Fruit fly (Drosophila melanogaster) whole organism, embryonic: ENCODE results near the gene Sec15.

Experiments used
- CG10321 ChIP-seq: fragments of 200-800 bp; sonication (Bioruptor generic); IDR thresholded peaks from 2 replicates; pipeline ENCODE4 v1.3.6; 2022; ENCODE audit warnings: missing biosample characterization, missing genetic modification characterization
- CG10543 ChIP-seq: fragments of 200-800 bp; sonication (Bioruptor generic); optimal IDR thresholded peaks from 3 replicates; lab custom pipeline; 2017; ENCODE audit warnings: missing biosample characterization, mild to moderate bottlenecking, missing genetic modification characterization, moderate library complexity
- CG11398 ChIP-seq: fragments of 200-800 bp; sonication (Bioruptor generic); optimal IDR thresholded peaks from 2 replicates; lab custom pipeline; 2016; ENCODE audit warnings: missing biosample characterization, missing genetic modification characterization
- CG11695 ChIP-seq: fragments of 200-800 bp; sonication (Bioruptor generic); IDR thresholded peaks from 3 replicates; pipeline ENCODE4 v1.3.6; 2022; ENCODE audit warnings: missing biosample characterization, missing genetic modification characterization
- CG16815 ChIP-seq: fragments of 200-800 bp; sonication (Bioruptor generic); optimal IDR thresholded peaks from 3 replicates; lab custom pipeline; 2017; ENCODE audit warnings: missing biosample characterization, mild to moderate bottlenecking, missing genetic modification characterization
- CG16863 ChIP-seq: fragments of 200-800 bp; sonication (Bioruptor generic); optimal IDR thresholded peaks from 3 replicates; lab custom pipeline; 2016; ENCODE audit warnings: missing biosample characterization, missing genetic modification characterization
- CG17328 ChIP-seq: fragments of 200-800 bp; sonication (Bioruptor generic); IDR thresholded peaks from 2 replicates; pipeline ENCODE4 v1.3.6; 2022; ENCODE audit warnings: missing biosample characterization, missing genetic modification characterization
- CG2116 ChIP-seq: fragments of 200-800 bp; sonication (Bioruptor generic); optimal IDR thresholded peaks from 3 replicates; lab custom pipeline; 2018; ENCODE audit warnings: missing biosample characterization, mild to moderate bottlenecking, missing genetic modification characterization
- CG2199 ChIP-seq: fragments of 200-800 bp; sonication (Bioruptor generic); IDR thresholded peaks from 3 replicates; pipeline ENCODE4 v1.3.6; 2022; ENCODE audit warnings: missing biosample characterization, missing genetic modification characterization
- CG32772 ChIP-seq: fragments of 200-800 bp; sonication (Bioruptor generic); IDR thresholded peaks from 2 replicates; pipeline ENCODE4 v1.3.6; 2022; ENCODE audit warnings: missing biosample characterization, missing genetic modification characterization
- CG33213 ChIP-seq: fragments of 200-800 bp; sonication (Bioruptor generic); optimal IDR thresholded peaks from 3 replicates; lab custom pipeline; 2016; ENCODE audit warnings: missing biosample characterization, missing genetic modification characterization
- CG3847 ChIP-seq: fragments of 200-800 bp; sonication (Bioruptor generic); IDR thresholded peaks from 2 replicates; pipeline ENCODE4 v1.3.6; 2022; ENCODE audit warnings: missing biosample characterization, missing genetic modification characterization
- CG4404 ChIP-seq: fragments of 200-800 bp; sonication (Bioruptor generic); IDR thresholded peaks from 2 replicates; pipeline ENCODE4 v1.3.6; 2022; ENCODE audit warnings: missing biosample characterization, missing genetic modification characterization
- CG5180 ChIP-seq: fragments of 200-800 bp; sonication (Bioruptor generic); optimal IDR thresholded peaks from 3 replicates; lab custom pipeline; 2017; ENCODE audit warnings: missing biosample characterization, missing genetic modification characterization, mild to moderate bottlenecking, moderate library complexity, missing genetic modification reagents
- CG5953 ChIP-seq: fragments of 200-800 bp; sonication (Bioruptor generic); IDR thresholded peaks from 2 replicates; pipeline ENCODE4 v1.3.6; 2022; ENCODE audit warnings: missing biosample characterization, missing genetic modification characterization
- CG6254 ChIP-seq: fragments of 200-800 bp; sonication (Bioruptor generic); optimal IDR thresholded peaks from 3 replicates; lab custom pipeline; 2017; ENCODE audit warnings: mild to moderate bottlenecking, missing biosample characterization, missing genetic modification reagents, missing genetic modification characterization
- CG6654 ChIP-seq: fragments of 200-800 bp; sonication (Bioruptor generic); optimal IDR thresholded peaks from 2 replicates; lab custom pipeline; 2017; ENCODE audit warnings: missing biosample characterization, mild to moderate bottlenecking, missing genetic modification characterization
- Dip2 ChIP-seq: fragments of 200-800 bp; sonication (Bioruptor generic); IDR thresholded peaks from 2 replicates; pipeline ENCODE4 v1.3.6; 2022; ENCODE audit warnings: missing biosample characterization, missing genetic modification characterization
- Doc3 ChIP-seq: fragments of 200-800 bp; sonication (Bioruptor generic); IDR thresholded peaks from 3 replicates; pipeline ENCODE4 v1.3.6; 2022; ENCODE audit warnings: missing biosample characterization, missing genetic modification characterization; ENCODE audit not compliant: partially characterized antibody
- Fer3 ChIP-seq: fragments of 200-800 bp; sonication (Bioruptor generic); optimal IDR thresholded peaks from 2 replicates; lab custom pipeline; 2018; ENCODE audit warnings: missing biosample characterization, mild to moderate bottlenecking, missing genetic modification characterization, moderate library complexity
- H15 ChIP-seq: fragments of 200-800 bp; sonication (Bioruptor generic); IDR thresholded peaks from 3 replicates; pipeline ENCODE4 v1.3.6; 2022; ENCODE audit warnings: missing biosample characterization, missing genetic modification characterization
- HLH54F ChIP-seq: fragments of 200-800 bp; sonication (Bioruptor generic); optimal IDR thresholded peaks from 3 replicates; lab custom pipeline; 2016; ENCODE audit warnings: missing biosample characterization, missing genetic modification characterization
- Hmr ChIP-seq: fragments of 200-800 bp; sonication (Bioruptor generic); optimal IDR thresholded peaks from 3 replicates; lab custom pipeline; 2017; ENCODE audit warnings: mild to moderate bottlenecking, missing biosample characterization, missing genetic modification reagents, missing genetic modification characterization
- Hr78 ChIP-seq, 2 experiments: fragments of 200-800 bp in 1 of 2; fragments of >200 bp in 1 of 2; sonication (Bioruptor generic) in 1 of 2; optimal IDR thresholded peaks; 2 replicates each; lab custom pipeline; 2017 to 2019; ENCODE audit warnings: missing biosample characterization in 2 of 2, missing genetic modification characterization in 2 of 2, mild to moderate bottlenecking in 1 of 2, moderate library complexity in 1 of 2
- Hsf ChIP-seq: fragments of 200-800 bp; sonication (Bioruptor generic); optimal IDR thresholded peaks from 3 replicates; lab custom pipeline; 2016; ENCODE audit warnings: missing biosample characterization, missing genetic modification characterization
- Myb ChIP-seq: fragments of 200-800 bp; sonication (Bioruptor generic); optimal IDR thresholded peaks from 2 replicates; lab custom pipeline; 2016; ENCODE audit warnings: missing biosample characterization, missing genetic modification characterization
- amos ChIP-seq: fragments of 200-800 bp; sonication (Bioruptor generic); IDR thresholded peaks from 2 replicates; pipeline ENCODE4 v1.3.6; 2022; ENCODE audit warnings: missing biosample characterization, missing genetic modification characterization; ENCODE audit not compliant: partially characterized antibody
- chinmo ChIP-seq: fragments of 200-800 bp; sonication (Bioruptor generic); IDR thresholded peaks from 4 replicates; pipeline ENCODE4 v1.3.6; 2022; ENCODE audit warnings: missing biosample characterization, missing genetic modification characterization; ENCODE audit not compliant: partially characterized antibody
- crc ChIP-seq: fragments of 200-800 bp; sonication (Bioruptor generic); optimal IDR thresholded peaks from 2 replicates; lab custom pipeline; 2016; ENCODE audit warnings: missing biosample characterization, missing genetic modification characterization
- croc ChIP-seq: fragments of 200-800 bp; sonication (Bioruptor generic); conservative IDR thresholded peaks from 3 replicates; pipeline ENCODE4 v1.3.6; 2022; ENCODE audit warnings: missing biosample characterization, missing genetic modification characterization
- dimm ChIP-seq: fragments of 200-800 bp; sonication (Bioruptor generic); IDR thresholded peaks from 2 replicates; pipeline ENCODE4 v1.3.6; 2022; ENCODE audit warnings: missing biosample characterization, missing genetic modification characterization
- dm ChIP-seq: fragments of 200-800 bp; sonication (Bioruptor generic); optimal IDR thresholded peaks from 3 replicates; lab custom pipeline; 2016; ENCODE audit warnings: missing biosample characterization, missing genetic modification characterization
- dpn ChIP-seq, 2 experiments: fragments of 200-800 bp; sonication (Bioruptor generic); optimal IDR thresholded peaks; 3 replicates each; lab custom pipeline; 2016; ENCODE audit warnings: missing biosample characterization in 2 of 2, missing genetic modification characterization in 2 of 2
- ems ChIP-seq: fragments of 200-800 bp; sonication (Bioruptor generic); optimal IDR thresholded peaks from 3 replicates; lab custom pipeline; 2016; ENCODE audit warnings: missing biosample characterization, missing genetic modification characterization
- eyg ChIP-seq: fragments of 200-800 bp; sonication (Bioruptor generic); optimal IDR thresholded peaks from 3 replicates; lab custom pipeline; 2016; ENCODE audit warnings: missing biosample characterization, missing genetic modification characterization
- kay ChIP-seq: fragments of 200-800 bp; sonication (Bioruptor generic); optimal IDR thresholded peaks from 2 replicates; lab custom pipeline; 2016; ENCODE audit warnings: missing biosample characterization, missing genetic modification characterization
- lola ChIP-seq, 3 experiments: fragments of >200 bp in 2 of 3; fragments of 200-800 bp in 1 of 3; sonication (Bioruptor generic) in 1 of 3; optimal IDR thresholded peaks; 2 replicates each; lab custom pipeline; 2017 to 2019; ENCODE audit warnings: missing biosample characterization in 3 of 3, missing genetic modification characterization in 3 of 3, mild to moderate bottlenecking in 1 of 3, moderate library complexity in 1 of 3
- luna ChIP-seq: fragments of 200-800 bp; sonication (Bioruptor generic); optimal IDR thresholded peaks from 2 replicates; lab custom pipeline; 2016; ENCODE audit warnings: missing biosample characterization, missing genetic modification characterization
- maf-S ChIP-seq: fragments of 200-800 bp; sonication (Bioruptor generic); optimal IDR thresholded peaks from 2 replicates; lab custom pipeline; 2016; ENCODE audit warnings: missing biosample characterization, missing genetic modification characterization
- pros ChIP-seq: fragments of 200-800 bp; sonication (Bioruptor generic); optimal IDR thresholded peaks from 3 replicates; lab custom pipeline; 2019; ENCODE audit warnings: missing biosample characterization, mild to moderate bottlenecking, missing genetic modification characterization, moderate library complexity
- psq ChIP-seq: fragments of 200-800 bp; sonication (Bioruptor generic); optimal IDR thresholded peaks from 2 replicates; lab custom pipeline; 2017; ENCODE audit warnings: missing biosample characterization, missing genetic modification characterization
- ranshi ChIP-seq: fragments of 200-800 bp; sonication (Bioruptor generic); IDR thresholded peaks from 2 replicates; pipeline ENCODE4 v1.3.6; 2022; ENCODE audit warnings: missing biosample characterization, missing genetic modification characterization
- rib ChIP-seq: fragments of 200-800 bp; sonication (Bioruptor generic); IDR thresholded peaks from 2 replicates; pipeline ENCODE4 v1.3.6; 2022; ENCODE audit warnings: missing biosample characterization, missing genetic modification characterization
- sd ChIP-seq: fragments of 200-800 bp; sonication (Bioruptor generic); optimal IDR thresholded peaks from 3 replicates; lab custom pipeline; 2018; ENCODE audit warnings: missing biosample characterization, mild to moderate bottlenecking, missing genetic modification characterization, moderate library complexity
- sens ChIP-seq: fragments of 200-800 bp; sonication (Bioruptor generic); peaks from one replicate; lab custom pipeline; 2016; ENCODE audit warnings: missing biosample characterization, missing genetic modification characterization
- sna ChIP-seq: fragments of 200-800 bp; sonication (Bioruptor generic); IDR thresholded peaks from 2 replicates; pipeline ENCODE4 v1.3.6; 2022; ENCODE audit warnings: missing biosample characterization, missing genetic modification characterization; ENCODE audit not compliant: partially characterized antibody
- sob ChIP-seq: fragments of 200-800 bp; sonication (Bioruptor generic); IDR thresholded peaks from 2 replicates; pipeline ENCODE4 v1.3.6; 2022; ENCODE audit warnings: missing biosample characterization, missing genetic modification characterization
- sqz ChIP-seq: fragments of 200-800 bp; sonication (Bioruptor generic); optimal IDR thresholded peaks from 3 replicates; lab custom pipeline; 2018; ENCODE audit warnings: missing biosample characterization, mild to moderate bottlenecking, missing genetic modification characterization
- twi ChIP-seq: fragments of 200-800 bp; optimal IDR thresholded peaks from 2 replicates; lab custom pipeline; 2019; ENCODE audit warnings: missing biosample characterization, mild to moderate bottlenecking, missing genetic modification characterization, moderate library complexity

Gene Sec15

dm6 chr3R:21101453-21102214 lies 6.1 kb downstream of the Sec15 start, which contains the start of the genes CG7044 and Tbc1d22 (continued):
- TF ChIP-seq CG11695 (GFP tag; lab: Robert Waterston, UW) (no peak), H15 (GFP tag; lab: Robert Waterston, UW) (no peak), sna (GFP tag; lab: Robert Waterston, UW) (no peak), chinmo (GFP tag; lab: Robert Waterston, UW) (0 out of 4 replicates have a peak, but pooled peaks have one; percentile 35), twi (tag; lab: Kevin White, UChicago) (peak; percentile 22), sd (no peak), sens (GFP tag; lab: Kevin White, UChicago) (peak; percentile 84), CG3847 (GFP tag; lab: Robert Waterston, UW) (peak; percentile 36; the same call in 1 of the 2 replicates), ranshi (GFP tag; lab: Robert Waterston, UW) (peak; percentile 3; the same call in 1 of the 2 replicates), rib (GFP tag; lab: Robert Waterston, UW) (no peak), psq (GFP tag; lab: Kevin White, UChicago) (no peak), maf-S (no peak), Hsf (GFP tag; lab: Kevin White, UChicago) (peak; percentile 51), sqz (GFP tag; lab: Kevin White, UChicago) (no peak), pros (no peak), CG33213 (GFP tag; lab: Kevin White, UChicago) (no peak), sob (GFP tag; lab: Robert Waterston, UW) (no peak), CG2116 (GFP tag; lab: Kevin White, UChicago) (peak; percentile 29), CG10543 (GFP tag; lab: Kevin White, UChicago) (no peak), croc (GFP tag; lab: Robert Waterston, UW) (no peak), CG16863 (GFP tag; lab: Kevin White, UChicago) (no peak), CG6254 (GFP tag; lab: Kevin White, UChicago) (no peak), CG11398 (GFP tag; lab: Kevin White, UChicago) (no peak), Myb (GFP tag; lab: Kevin White, UChicago) (peak; percentile 28), dimm (GFP tag; lab: Robert Waterston, UW) (no peak), CG32772 (GFP tag; lab: Robert Waterston, UW) (no peak; the same call in 1 of the 2 replicates), lola (GFP tag; optimal IDR thresholded peaks at IDR 0.05; lab: Kevin White, UChicago) (peak in 1 of 3 experiments; percentile 72), CG10321 (no peak), HLH54F (peak; percentile 64), CG5953 (GFP tag; lab: Robert Waterston, UW) (no peak), ems (GFP tag; lab: Kevin White, UChicago) (no peak), Dip2 (GFP tag; lab: Robert Waterston, UW) (no peak), amos (GFP tag; lab: Robert Waterston, UW) (peak; percentile 54), CG17328 (GFP tag; lab: Robert Waterston, UW) (no peak), luna (no peak), dm (no peak), dpn (GFP tag; optimal IDR thresholded peaks at IDR 0.05; lab: Kevin White, UChicago) (peak; percentile 38 to 70), kay (no peak), Hr78 (GFP tag; optimal IDR thresholded peaks at IDR 0.05; lab: Kevin White, UChicago) (no peak), Hmr (GFP tag; lab: Kevin White, UChicago) (no peak), crc (GFP tag; lab: Kevin White, UChicago) (no peak), Doc3 (GFP tag; lab: Robert Waterston, UW) (no peak), CG5180 (GFP tag; lab: Kevin White, UChicago) (no peak), CG4404 (GFP tag; lab: Robert Waterston, UW) (0 out of 2 replicates have a peak, but pooled peaks have one; percentile 19), CG2199 (GFP tag; lab: Robert Waterston, UW) (0 out of 3 replicates have a peak, but pooled peaks have one; percentile 34), CG6654 (GFP tag; lab: Kevin White, UChicago) (no peak), CG16815 (GFP tag; lab: Kevin White, UChicago) (peak; percentile 70), Fer3 (tag; lab: Kevin White, UChicago) (peak; percentile 26), eyg (GFP tag; lab: Kevin White, UChicago) (no peak)
